Worm (Caenorhabditis elegans) whole organism, L4 larva: ENCODE measurements around the gene gpc-1.
A peak's percentile ranks its signal among the peaks of the same experiment; 100 is the strongest.

Experiments used
- F10B5.3 ChIP-seq: sonication (generic microtip); optimal IDR thresholded peaks from 2 replicates; lab custom pipeline; 2016; ENCODE audit warnings: mild to moderate bottlenecking, missing genetic modification characterization, missing compliant biosample characterization
- R02D3.7 ChIP-seq: fragments of 150-350 bp; sonication (generic microtip); optimal IDR thresholded peaks from 3 replicates; lab custom pipeline; 2014; ENCODE audit warnings: missing biosample characterization, missing genetic modification characterization
- Y48G9A.11 ChIP-seq: fragments of 200-800 bp; sonication (Bioruptor generic); IDR thresholded peaks from 2 replicates; pipeline ENCODE4 v1.3.6; 2022; ENCODE audit warnings: missing genetic modification reagents, missing genetic modification characterization, missing compliant biosample characterization
- ZK546.5 ChIP-seq, 2 experiments: sonication (generic microtip); optimal IDR thresholded peaks; 2 replicates each; lab custom pipeline; 2017; ENCODE audit warnings: missing biosample characterization in 2 of 2, missing genetic modification characterization in 2 of 2
- aha-1 ChIP-seq: fragments of 150-350 bp; peaks from one replicate; lab custom pipeline; 2014; ENCODE audit warnings: missing biosample characterization, missing genetic modification characterization
- aly-2 ChIP-seq: sonication (generic microtip); optimal IDR thresholded peaks from 2 replicates; lab custom pipeline; 2018; ENCODE audit warnings: missing biosample characterization, missing genetic modification characterization
- ama-1 ChIP-seq: fragments of 150-350 bp; optimal IDR thresholded peaks from 2 replicates; lab custom pipeline; 2014; ENCODE audit warnings: inconsistent platforms, mixed read lengths
- attf-4 ChIP-seq: sonication (generic microtip); optimal IDR thresholded peaks from 3 replicates; lab custom pipeline; 2017; ENCODE audit warnings: missing biosample characterization, missing genetic modification characterization
- ceh-44 ChIP-seq: fragments of 200-800 bp; sonication (Bioruptor generic); IDR thresholded peaks from 2 replicates; pipeline ENCODE4 v1.3.6; 2022; ENCODE audit warnings: missing genetic modification reagents, missing genetic modification characterization, missing compliant biosample characterization
- ceh-62 ChIP-seq: sonication (generic microtip); optimal IDR thresholded peaks from 2 replicates; lab custom pipeline; 2017; ENCODE audit warnings: missing biosample characterization, missing genetic modification characterization
- ctbp-1 ChIP-seq: fragments of 200-800 bp; sonication (Bioruptor generic); IDR thresholded peaks from 2 replicates; pipeline ENCODE4 v1.3.6; 2022; ENCODE audit warnings: missing genetic modification reagents, missing genetic modification characterization, missing compliant biosample characterization
- daf-16 ChIP-seq, 3 experiments: sonication (generic microtip); optimal IDR thresholded peaks; 2 replicates each; lab custom pipeline; 2016 to 2017; ENCODE audit warnings: missing genetic modification characterization in 3 of 3, missing genetic modification reagents in 3 of 3, mild to moderate bottlenecking in 2 of 3, missing compliant biosample characterization in 2 of 3, missing biosample characterization in 1 of 3, moderate library complexity in 1 of 3
- dmd-6 ChIP-seq: fragments of 200-800 bp; sonication (Bioruptor generic); IDR thresholded peaks from 2 replicates; pipeline ENCODE4 v1.3.6; 2022; ENCODE audit warnings: missing genetic modification reagents, missing genetic modification characterization, missing compliant biosample characterization
- duxl-1 ChIP-seq: sonication (generic microtip); optimal IDR thresholded peaks from 2 replicates; lab custom pipeline; 2016; ENCODE audit warnings: mild to moderate bottlenecking, missing genetic modification characterization, moderate library complexity, missing compliant biosample characterization; ENCODE audit not compliant: poor library complexity
- egl-43 ChIP-seq: fragments of 200-800 bp; sonication (Bioruptor generic); IDR thresholded peaks from 2 replicates; pipeline ENCODE4 v1.3.6; 2022; ENCODE audit warnings: missing genetic modification reagents, missing genetic modification characterization, missing compliant biosample characterization
- fkh-10 ChIP-seq: fragments of 150-350 bp; optimal IDR thresholded peaks from 2 replicates; lab custom pipeline; 2014; ENCODE audit warnings: missing biosample characterization, missing genetic modification reagents, missing genetic modification characterization
- hmg-1.1 ChIP-seq: fragments of 200-800 bp; sonication (Bioruptor generic); IDR thresholded peaks from 2 replicates; pipeline ENCODE4 v1.3.6; 2022; ENCODE audit warnings: missing genetic modification reagents, missing genetic modification characterization, missing compliant biosample characterization
- lin-1 ChIP-seq: fragments of 200-800 bp; sonication (Bioruptor generic); IDR thresholded peaks from 2 replicates; pipeline ENCODE4 v1.3.6; 2022; ENCODE audit warnings: missing genetic modification reagents, missing genetic modification characterization, missing compliant biosample characterization
- lir-3 ChIP-seq: sonication (generic microtip); optimal IDR thresholded peaks from 2 replicates; lab custom pipeline; 2016; ENCODE audit warnings: mild to moderate bottlenecking, missing genetic modification characterization, missing compliant biosample characterization
- lsy-2 ChIP-seq, 2 experiments: fragments of 150-350 bp in 1 of 2; sonication (generic microtip) in 1 of 2; optimal IDR thresholded peaks; 2 replicates each; lab custom pipeline; 2014 to 2017; ENCODE audit warnings: missing biosample characterization in 2 of 2, missing genetic modification characterization in 2 of 2
- madf-9 ChIP-seq: fragments of 200-800 bp; sonication (Bioruptor generic); conservative IDR thresholded peaks from 2 replicates; pipeline ENCODE4 v1.3.6; 2022; ENCODE audit warnings: missing genetic modification reagents, missing genetic modification characterization, missing compliant biosample characterization
- mdl-1 ChIP-seq, 2 experiments: fragments of 150-350 bp in 1 of 2; sonication (generic microtip) in 1 of 2; optimal IDR thresholded peaks; 2 replicates each; lab custom pipeline; 2014 to 2017; ENCODE audit warnings: missing biosample characterization in 2 of 2, missing genetic modification characterization in 2 of 2
- mdt-29 ChIP-seq: fragments of 200-800 bp; sonication (Bioruptor generic); IDR thresholded peaks from 2 replicates; pipeline ENCODE4 v1.3.6; 2022; ENCODE audit warnings: missing genetic modification reagents, missing genetic modification characterization, missing compliant biosample characterization
- mep-1 ChIP-seq: fragments of 150-350 bp; sonication (generic microtip); optimal IDR thresholded peaks from 3 replicates; lab custom pipeline; 2014; ENCODE audit warnings: missing biosample characterization, missing genetic modification characterization
- mxl-3 ChIP-seq: fragments of 200-800 bp; sonication (Bioruptor generic); optimal IDR thresholded peaks from 2 replicates; lab custom pipeline; 2018; ENCODE audit warnings: mild to moderate bottlenecking, missing genetic modification characterization, missing compliant biosample characterization
- nhr-11 ChIP-seq: fragments of 150-350 bp; optimal IDR thresholded peaks from 2 replicates; lab custom pipeline; 2014; ENCODE audit warnings: missing biosample characterization, missing genetic modification characterization
- nhr-111 ChIP-seq: fragments of 200-800 bp; sonication (Bioruptor generic); optimal IDR thresholded peaks from 2 replicates; lab custom pipeline; 2018; ENCODE audit warnings: mild to moderate bottlenecking, missing genetic modification characterization, missing compliant biosample characterization
- nhr-28 ChIP-seq: fragments of 150-350 bp; optimal IDR thresholded peaks from 2 replicates; lab custom pipeline; 2014; ENCODE audit warnings: missing biosample characterization, missing genetic modification characterization
- nhr-41 ChIP-seq: fragments of 200-800 bp; sonication (Bioruptor generic); IDR thresholded peaks from 2 replicates; pipeline ENCODE4 v1.3.6; 2022; ENCODE audit warnings: missing genetic modification reagents, missing genetic modification characterization, missing compliant biosample characterization
- nhr-6 ChIP-seq: fragments of 150-350 bp; optimal IDR thresholded peaks from 2 replicates; lab custom pipeline; 2014; ENCODE audit warnings: missing biosample characterization, missing genetic modification characterization
- nhr-76 ChIP-seq: fragments of 150-350 bp; optimal IDR thresholded peaks from 2 replicates; lab custom pipeline; 2014; ENCODE audit warnings: missing biosample characterization, missing genetic modification characterization
- nhr-77 ChIP-seq: fragments of 150-350 bp; optimal IDR thresholded peaks from 2 replicates; lab custom pipeline; 2014; ENCODE audit warnings: missing biosample characterization, missing genetic modification characterization
- php-3 ChIP-seq: fragments of 200-800 bp; sonication (Bioruptor generic); IDR thresholded peaks from 2 replicates; pipeline ENCODE4 v1.3.6; 2022; ENCODE audit warnings: missing genetic modification reagents, missing genetic modification characterization, missing compliant biosample characterization
- snpc-1.2 ChIP-seq: fragments of 200-800 bp; sonication (Bioruptor generic); IDR thresholded peaks from 2 replicates; pipeline ENCODE4 v1.3.6; 2022; ENCODE audit warnings: missing genetic modification reagents, missing genetic modification characterization, missing compliant biosample characterization
- snpc-4 ChIP-seq: fragments of 150-350 bp; optimal IDR thresholded peaks from 2 replicates; lab custom pipeline; 2014; ENCODE audit warnings: missing biosample characterization, missing genetic modification characterization
- spr-3 ChIP-seq: fragments of 200-800 bp; sonication (Bioruptor generic); optimal IDR thresholded peaks from 2 replicates; lab custom pipeline; 2018; ENCODE audit warnings: mild to moderate bottlenecking, missing genetic modification characterization, missing compliant biosample characterization
- tra-1 ChIP-seq: fragments of 200-800 bp; sonication (Bioruptor generic); IDR thresholded peaks from 2 replicates; pipeline ENCODE4 v1.3.6; 2022; ENCODE audit warnings: missing genetic modification reagents, missing genetic modification characterization, missing compliant biosample characterization
- unc-130 ChIP-seq: sonication (generic microtip); optimal IDR thresholded peaks from 2 replicates; lab custom pipeline; 2016; ENCODE audit warnings: missing genetic modification reagents, missing genetic modification characterization, missing compliant biosample characterization
- vab-7 ChIP-seq: fragments of 200-800 bp; sonication (Bioruptor generic); IDR thresholded peaks from 2 replicates; pipeline ENCODE4 v1.3.6; 2022; ENCODE audit warnings: missing genetic modification reagents, missing genetic modification characterization, missing compliant biosample characterization
- zag-1 ChIP-seq: fragments of 150-350 bp; optimal IDR thresholded peaks from 2 replicates; lab custom pipeline; 2014; ENCODE audit warnings: missing biosample characterization, missing genetic modification characterization
- zfp-3 ChIP-seq: fragments of 200-800 bp; sonication (Bioruptor generic); conservative IDR thresholded peaks from 2 replicates; pipeline ENCODE4 v1.3.6; 2022; ENCODE audit warnings: missing genetic modification reagents, missing genetic modification characterization, missing compliant biosample characterization
- zip-11 ChIP-seq: fragments of 200-800 bp; sonication (Bioruptor generic); IDR thresholded peaks from 2 replicates; pipeline ENCODE4 v1.3.6; 2022; ENCODE audit warnings: missing genetic modification characterization, missing compliant biosample characterization
- ztf-7 ChIP-seq: fragments of 150-350 bp; optimal IDR thresholded peaks from 2 replicates; lab custom pipeline; 2014; ENCODE audit warnings: missing biosample characterization, missing genetic modification characterization

Gene gpc-1

ce11 chrX:12903810-12904209 lies 19.0 kb upstream of the gpc-1 start (continued):
- TF ChIP-seq mxl-3 (GFP tag; lab: Kevin White, UChicago) (no peak), snpc-4 (tag; lab: Kevin White, UChicago) (no peak), vab-7 (GFP tag; lab: Robert Waterston, UW) (0 out of 2 replicates have a peak, but pooled peaks have one; percentile 37), nhr-41 (GFP tag; lab: Robert Waterston, UW) (no peak), Y48G9A.11 (GFP tag; lab: Robert Waterston, UW) (no peak)

- TF ChIP-seq dmd-6: no peak
- TF ChIP-seq lir-3 (tag; lab: Kevin White, UChicago): no peak
- TF ChIP-seq R02D3.7: no peak
- no peak for TF ChIP-seq nhr-111 (GFP tag; lab: Kevin White, UChicago)
- no peak for TF ChIP-seq spr-3 (GFP tag; lab: Kevin White, UChicago)
- no peak for TF ChIP-seq zip-11 (GFP tag; lab: Robert Waterston, UW)
- no peak for TF ChIP-seq unc-130 (GFP tag; lab: Kevin White, UChicago)
- TF ChIP-seq aly-2 (tag; lab: Kevin White, UChicago): no peak
- no peak for TF ChIP-seq mdt-29 (GFP tag; lab: Robert Waterston, UW)
Measured at ce11 chrX:12902057-12902652, 17.4 kb upstream of the gpc-1 start.

- no peak for TF ChIP-seq attf-4
- TF ChIP-seq mep-1: peak; percentile 16
- TF ChIP-seq mxl-3 (GFP tag; lab: Kevin White, UChicago): no peak
- TF ChIP-seq nhr-77 (tag; lab: Kevin White, UChicago): no peak
- peak in 1 of 2 experiments; percentile 8 for TF ChIP-seq lsy-2 (tag; optimal IDR thresholded peaks at IDR 0.05; lab: Kevin White, UChicago)
- peak; percentile 93 for TF ChIP-seq nhr-28 (tag; lab: Kevin White, UChicago)
- TF ChIP-seq duxl-1: no peak
- no peak for TF ChIP-seq zip-11 (GFP tag; lab: Robert Waterston, UW)
- TF ChIP-seq ZK546.5 (tag; optimal IDR thresholded peaks at IDR 0.05; lab: Kevin White, UChicago): no peak
- TF ChIP-seq R02D3.7: no peak
- no peak for TF ChIP-seq snpc-1.2 (GFP tag; lab: Robert Waterston, UW)
- TF ChIP-seq nhr-41 (GFP tag; lab: Robert Waterston, UW): no peak
- TF ChIP-seq nhr-6 (tag; lab: Kevin White, UChicago): no peak
- peak; percentile 52 for TF ChIP-seq aha-1 (tag; lab: Kevin White, UChicago)
- TF ChIP-seq ctbp-1 (GFP tag; lab: Robert Waterston, UW): no peak
- no peak for TF ChIP-seq fkh-10 (GFP tag; lab: Kevin White, UChicago)
- no peak for TF ChIP-seq egl-43 (GFP tag; lab: Robert Waterston, UW)
- TF ChIP-seq daf-16 (GFP tag; optimal IDR thresholded peaks at IDR 0.05; lab: Kevin White, UChicago): no peak
- TF ChIP-seq daf-16 (tag; optimal IDR thresholded peaks at IDR 0.05; lab: Kevin White, UChicago): no peak
- no peak for TF ChIP-seq madf-9 (GFP tag; lab: Robert Waterston, UW)
- TF ChIP-seq ceh-62 (tag; lab: Kevin White, UChicago): no peak
Measured at ce11 chrX:12899140-12899888, 14.5 kb upstream of the gpc-1 start.

ce11 chrX:12889837-12890449 lies 5.2 kb upstream of the gpc-1 start:
- peak; percentile 77 for TF ChIP-seq hmg-1.1 (GFP tag; lab: Robert Waterston, UW)
- TF ChIP-seq ceh-44 (GFP tag; lab: Robert Waterston, UW): peak; percentile 59
- TF ChIP-seq zfp-3 (GFP tag; lab: Robert Waterston, UW): peak; percentile 61
- TF ChIP-seq nhr-11 (tag; lab: Kevin White, UChicago): peak; percentile 75
- TF ChIP-seq mdl-1 (tag; optimal IDR thresholded peaks at IDR 0.05; lab: Kevin White, UChicago): no peak
- TF ChIP-seq nhr-76 (tag; lab: Kevin White, UChicago): no peak
- TF ChIP-seq ama-1 (lab: Kevin White, UChicago): no peak
- TF ChIP-seq zag-1 (tag; lab: Kevin White, UChicago): peak; percentile 28
- TF ChIP-seq lin-1 (GFP tag; lab: Robert Waterston, UW): peak; percentile 63
- peak; percentile 76 for TF ChIP-seq ztf-7 (tag; lab: Kevin White, UChicago)
- peak; percentile 76 for TF ChIP-seq vab-7 (GFP tag; lab: Robert Waterston, UW)
- TF ChIP-seq duxl-1: peak; percentile 86
- peak; percentile 64 to 65 for TF ChIP-seq lsy-2 (tag; optimal IDR thresholded peaks at IDR 0.05; lab: Kevin White, UChicago)
- TF ChIP-seq F10B5.3 (tag; lab: Kevin White, UChicago): peak; percentile 57
- TF ChIP-seq tra-1 (GFP tag; lab: Robert Waterston, UW): peak; percentile 38
- TF ChIP-seq nhr-28 (tag; lab: Kevin White, UChicago): peak; percentile 51
- no peak for TF ChIP-seq zip-11 (GFP tag; lab: Robert Waterston, UW)
- no peak for TF ChIP-seq fkh-10 (GFP tag; lab: Kevin White, UChicago)
- TF ChIP-seq php-3 (GFP tag; lab: Robert Waterston, UW): peak; percentile 56; the same call in 1 of the 2 replicates
